Worm (Caenorhabditis elegans) whole organism, mixed stage, embryonic: ENCODE results near the gene F43C11.4.

Source experiments
- drap-1 ChIP-seq: fragments of 200-800 bp; sonication (Bioruptor generic); optimal IDR thresholded peaks from 3 replicates; lab custom pipeline; 2018; ENCODE audit warnings: mild to moderate bottlenecking, missing genetic modification characterization, missing compliant biosample characterization
- lin-32 ChIP-seq: fragments of 200-800 bp; sonication (Bioruptor generic); optimal IDR thresholded peaks from 2 replicates; lab custom pipeline; 2018; ENCODE audit warnings: mild to moderate bottlenecking, missing genetic modification characterization, missing compliant biosample characterization
- lsy-2 ChIP-seq: fragments of 150-350 bp; optimal IDR thresholded peaks from 2 replicates; lab custom pipeline; 2014; ENCODE audit warnings: missing biosample characterization, missing genetic modification characterization
- nhr-76 ChIP-seq: sonication (generic microtip); optimal IDR thresholded peaks from 2 replicates; lab custom pipeline; 2017; ENCODE audit warnings: missing biosample characterization, missing genetic modification characterization
- pha-4 ChIP-seq: fragments of 150-350 bp; optimal IDR thresholded peaks from 2 replicates; lab custom pipeline; 2018; ENCODE audit warnings: missing biosample characterization, missing genetic modification reagents, missing genetic modification characterization
- sem-2 ChIP-seq: fragments of 200-800 bp; sonication (Bioruptor generic); optimal IDR thresholded peaks from 2 replicates; lab custom pipeline; 2018; ENCODE audit warnings: mild to moderate bottlenecking, missing genetic modification characterization, missing compliant biosample characterization
- unc-39 ChIP-seq: fragments of 150-350 bp; optimal IDR thresholded peaks from 2 replicates; lab custom pipeline; 2014; ENCODE audit warnings: missing biosample characterization, missing genetic modification characterization
- unc-62 ChIP-seq: fragments of 150-350 bp; optimal IDR thresholded peaks from 2 replicates; lab custom pipeline; 2014; ENCODE audit warnings: missing biosample characterization, missing genetic modification reagents, missing genetic modification characterization

DNA sequence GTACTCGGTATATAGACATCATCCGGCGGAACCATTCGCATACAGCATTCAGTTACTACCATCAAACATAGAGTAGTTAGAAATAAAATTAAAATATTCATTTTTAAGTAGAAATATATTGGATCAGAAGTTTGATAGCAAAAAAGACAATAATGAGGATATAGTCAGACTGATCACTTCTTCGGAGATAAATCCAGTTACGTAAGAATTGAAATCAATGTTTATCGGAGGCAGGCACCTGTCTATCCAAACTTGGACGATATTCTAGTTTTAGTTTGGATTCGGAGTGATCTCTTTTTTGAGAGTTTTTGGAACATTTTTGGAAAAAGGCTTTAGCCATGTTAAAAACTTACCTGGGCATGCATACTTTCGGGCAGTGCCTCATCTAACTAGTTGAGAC lies 36.6 kb downstream of the F43C11.4 start, which contains the start of gene F16G10.8:
- TF ChIP-seq nhr-76 (tag; lab: Kevin White, UChicago) (no peak), pha-4 (no peak), unc-39 (tag; lab: Kevin White, UChicago) (no peak), sem-2 (GFP tag; lab: Kevin White, UChicago) (no peak), unc-62 (GFP tag; lab: Kevin White, UChicago) (no peak), lsy-2 (no peak), lin-32 (GFP tag; lab: Kevin White, UChicago) (no peak), drap-1 (GFP tag; lab: Kevin White, UChicago) (no peak)
